Worm (Caenorhabditis elegans): ENCODE results near the gene srg-37.

- TF ChIP-seq daf-12 (tag; optimal IDR thresholded peaks at IDR 0.05) (no peak), nfya-1 (tag; optimal IDR thresholded peaks at IDR 0.05; ENCODE audit: insufficient read depth) (no peak), ama-1 (optimal IDR thresholded peaks at IDR 0.05) (no peak), fos-1 (tag; optimal IDR thresholded peaks at IDR 0.05) (no peak), sea-2 (GFP tag; optimal IDR thresholded peaks at IDR 0.05) (no peak), ztf-4 (tag; optimal IDR thresholded peaks at IDR 0.05) (no peak), zag-1 (tag; optimal IDR thresholded peaks at IDR 0.05) (no peak), elt-2 (tag; optimal IDR thresholded peaks at IDR 0.05) (peak; percentile 3)
Observed at ce11 chrX:14243345-14243961, 8.6 kb upstream of the srg-37 start, which contains the start of gene K04C1.3.

All from whole organism, L3 larva.